Worm (Caenorhabditis elegans) whole organism, young adult: Measurements from ENCODE around the gene ttr-31.

Experiments used
- Y53F4B.3 ChIP-seq: fragments of 200-800 bp; sonication (Bioruptor generic); IDR thresholded peaks from 2 replicates; pipeline ENCODE4 v1.3.6; 2022; ENCODE audit warnings: missing genetic modification reagents, missing genetic modification characterization, missing compliant biosample characterization
- Y56A3A.18 ChIP-seq: fragments of 200-800 bp; sonication (Bioruptor generic); IDR thresholded peaks from 2 replicates; pipeline ENCODE4 v1.3.6; 2022; ENCODE audit warnings: missing genetic modification reagents, missing genetic modification characterization, missing compliant biosample characterization
- attf-6 ChIP-seq: fragments of 200-800 bp; sonication (Bioruptor generic); IDR thresholded peaks from 2 replicates; pipeline ENCODE4 v1.3.6; 2022; ENCODE audit warnings: missing genetic modification reagents, missing genetic modification characterization, missing compliant biosample characterization
- cebp-2 ChIP-seq: fragments of 200-800 bp; sonication (Bioruptor generic); IDR thresholded peaks from 2 replicates; pipeline ENCODE4 v1.3.6; 2022; ENCODE audit warnings: missing genetic modification characterization, missing compliant biosample characterization
- efl-1 ChIP-seq: fragments of 150-350 bp; optimal IDR thresholded peaks from 2 replicates; lab custom pipeline; 2014; ENCODE audit warnings: missing biosample characterization, missing genetic modification reagents, missing genetic modification characterization
- let-607 ChIP-seq, 2 experiments: fragments of 200-800 bp in 1 of 2; sonication (Bioruptor generic) in 1 of 2; sonication (generic microtip) in 1 of 2; optimal IDR thresholded peaks; 2 replicates each; lab custom pipeline; 2016 to 2018; ENCODE audit warnings: mild to moderate bottlenecking in 2 of 2, missing compliant biosample characterization in 2 of 2, missing genetic modification characterization in 2 of 2, moderate library complexity in 2 of 2, missing genotype in 1 of 2
- pha-4 ChIP-seq: fragments of 150-350 bp; sonication (generic microtip); optimal IDR thresholded peaks from 2 replicates; lab custom pipeline; 2014; ENCODE audit warnings: missing biosample characterization, missing genetic modification reagents, missing genetic modification characterization
- rcor-1 ChIP-seq: fragments of 200-800 bp; sonication (Bioruptor generic); IDR thresholded peaks from 2 replicates; pipeline ENCODE4 v1.3.6; 2022; ENCODE audit warnings: missing genetic modification reagents, missing genetic modification characterization, missing compliant biosample characterization
- ztf-18 ChIP-seq: sonication (generic microtip); optimal IDR thresholded peaks from 2 replicates; lab custom pipeline; 2016; ENCODE audit warnings: missing genotype, mild to moderate bottlenecking, missing genetic modification characterization, missing compliant biosample characterization

ttr-31 gene

ce11 chrX:10958427-10958826 is 50.4 kb downstream of the ttr-31 start, which contains the start of gene nlp-19:
Gene nlp-19 (plus strand): TSS chrX:10958727.
- TF ChIP-seq let-607 (tag; optimal IDR thresholded peaks at IDR 0.05; lab: Kevin White, UChicago): no peak
- no peak for TF ChIP-seq efl-1 (GFP tag; lab: Kevin White, UChicago)
- no peak for TF ChIP-seq pha-4 (tag; lab: Kevin White, UChicago)
- TF ChIP-seq Y53F4B.3 (GFP tag; lab: Robert Waterston, UW): no peak
- TF ChIP-seq rcor-1 (GFP tag; lab: Robert Waterston, UW): no peak
- no peak for TF ChIP-seq ztf-18 (tag; lab: Kevin White, UChicago)
- TF ChIP-seq attf-6: no peak
- no peak for TF ChIP-seq cebp-2 (GFP tag; lab: Robert Waterston, UW)
- no peak for TF ChIP-seq Y56A3A.18 (GFP tag; lab: Robert Waterston, UW)
